Fruit fly (Drosophila melanogaster) whole organism, prepupa: ENCODE data around the gene Hmt-1.

ENCODE experiments used
- CG11762 ChIP-seq: fragments of 200-800 bp; sonication (Bioruptor generic); optimal IDR thresholded peaks from 3 replicates; lab custom pipeline; 2016; ENCODE audit warnings: missing biosample characterization, missing genetic modification characterization; ENCODE audit not compliant: insufficient read depth
- CG16779 ChIP-seq: fragments of 200-800 bp; sonication (Bioruptor generic); optimal IDR thresholded peaks from 3 replicates; lab custom pipeline; 2017; ENCODE audit warnings: missing biosample characterization, mild to moderate bottlenecking, missing genetic modification characterization
- CG6792 ChIP-seq: fragments of 200-800 bp; sonication (Bioruptor generic); optimal IDR thresholded peaks from 3 replicates; lab custom pipeline; 2016; ENCODE audit warnings: missing biosample characterization, missing genetic modification characterization
- CG8119 ChIP-seq: fragments of 200-800 bp; sonication (Bioruptor generic); IDR thresholded peaks from 3 replicates; pipeline ENCODE4 v1.3.6; 2022; ENCODE audit warnings: missing biosample characterization, missing genetic modification characterization
- CG8632 ChIP-seq: fragments of 200-800 bp; sonication (Bioruptor generic); optimal IDR thresholded peaks from 3 replicates; lab custom pipeline; 2016; ENCODE audit warnings: missing biosample characterization, missing genetic modification characterization
- Eip93F ChIP-seq: fragments of 200-800 bp; sonication (Bioruptor generic); optimal IDR thresholded peaks from 2 replicates; lab custom pipeline; 2016; ENCODE audit warnings: missing biosample characterization, mild to moderate bottlenecking, missing genetic modification characterization
- Gug ChIP-seq: fragments of 200-800 bp; sonication (Bioruptor generic); IDR thresholded peaks from 2 replicates; pipeline ENCODE4 v1.3.6; 2022; ENCODE audit warnings: missing biosample characterization, missing genetic modification characterization
- OdsH ChIP-seq: fragments of 200-800 bp; sonication (Bioruptor generic); optimal IDR thresholded peaks from 3 replicates; lab custom pipeline; 2016; ENCODE audit warnings: missing biosample characterization, missing genetic modification characterization
- Sox102F ChIP-seq: fragments of 200-800 bp; sonication (Bioruptor generic); optimal IDR thresholded peaks from 2 replicates; lab custom pipeline; 2016; ENCODE audit warnings: missing biosample characterization, mild to moderate bottlenecking, missing genetic modification characterization
- Sox14 ChIP-seq: fragments of 200-800 bp; sonication (Bioruptor generic); optimal IDR thresholded peaks from 3 replicates; lab custom pipeline; 2016; ENCODE audit warnings: missing biosample characterization, missing genetic modification characterization

dm6 chr3R:15899650-15900049 lies 42.4 kb upstream of the Hmt-1 start:
- TF ChIP-seq Gug (GFP tag; lab: Robert Waterston, UW) (peak; percentile 44; the same call in 1 of the 2 replicates), CG8119 (GFP tag; lab: Robert Waterston, UW) (no peak), Sox14 (GFP tag; lab: Kevin White, UChicago) (peak; percentile 62), CG6792 (GFP tag; lab: Kevin White, UChicago) (peak; percentile 57), Sox102F (GFP tag; lab: Kevin White, UChicago) (peak; percentile 43), CG11762 (GFP tag; lab: Kevin White, UChicago) (peak; percentile 50), OdsH (peak; percentile 73), CG16779 (tag; lab: Kevin White, UChicago) (peak; percentile 0), CG8632 (peak; percentile 43), Eip93F (GFP tag; lab: Kevin White, UChicago) (no peak)
